Worm (Caenorhabditis elegans) whole organism, early embryonic: Measurements from ENCODE around the gene Y49F6A.5.

ENCODE experiments used
- B0310.2 ChIP-seq: sonication (generic microtip); optimal IDR thresholded peaks from 2 replicates; lab custom pipeline; 2016; ENCODE audit warnings: mild to moderate bottlenecking, missing genetic modification characterization, missing compliant biosample characterization
- F13C5.2 ChIP-seq: sonication (generic microtip); optimal IDR thresholded peaks from 2 replicates; lab custom pipeline; 2017; ENCODE audit warnings: mild to moderate bottlenecking, missing genetic modification characterization, inconsistent platforms, missing compliant biosample characterization
- ama-1 ChIP-seq: fragments of 150-350 bp; optimal IDR thresholded peaks from 2 replicates; lab custom pipeline; 2014
- ceh-13 ChIP-seq: fragments of 200-800 bp; sonication (Bioruptor generic); optimal IDR thresholded peaks from 2 replicates; lab custom pipeline; 2018; ENCODE audit warnings: mild to moderate bottlenecking, missing genetic modification characterization, missing compliant biosample characterization
- ceh-36 ChIP-seq: sonication (generic microtip); optimal IDR thresholded peaks from 2 replicates; lab custom pipeline; 2016; ENCODE audit warnings: missing genetic modification characterization, inconsistent platforms, missing compliant biosample characterization
- flt-1 ChIP-seq: fragments of 200-800 bp; sonication (Bioruptor generic); IDR thresholded peaks from 2 replicates; pipeline ENCODE4 v1.3.6; 2022; ENCODE audit warnings: missing genetic modification characterization, missing compliant biosample characterization
- hmbx-1 ChIP-seq: sonication (generic microtip); optimal IDR thresholded peaks from 2 replicates; lab custom pipeline; 2016; ENCODE audit warnings: mild to moderate bottlenecking, missing genetic modification characterization, missing compliant biosample characterization
- hmg-4 ChIP-seq: fragments of 200-800 bp; sonication (Bioruptor generic); optimal IDR thresholded peaks from 2 replicates; lab custom pipeline; 2018; ENCODE audit warnings: mild to moderate bottlenecking, missing genetic modification characterization, missing compliant biosample characterization
- hnd-1 ChIP-seq: sonication (generic microtip); optimal IDR thresholded peaks from 2 replicates; lab custom pipeline; 2016; ENCODE audit warnings: missing genetic modification characterization, missing compliant biosample characterization
- pes-1 ChIP-seq: fragments of 200-800 bp; sonication (Bioruptor generic); IDR thresholded peaks from 2 replicates; pipeline ENCODE4 v1.3.6; 2022; ENCODE audit warnings: missing genetic modification reagents, missing genetic modification characterization, missing compliant biosample characterization
- scrt-1 ChIP-seq: fragments of 200-800 bp; sonication (Bioruptor generic); IDR thresholded peaks from 2 replicates; pipeline ENCODE4 v1.3.6; 2022; ENCODE audit warnings: missing genetic modification characterization, missing compliant biosample characterization
- tbx-11 ChIP-seq: fragments of 200-800 bp; sonication (Bioruptor generic); IDR thresholded peaks from 2 replicates; pipeline ENCODE4 v1.3.6; 2022; ENCODE audit warnings: missing genetic modification characterization, missing compliant biosample characterization
- tbx-37 ChIP-seq: fragments of 200-800 bp; sonication (Bioruptor generic); conservative IDR thresholded peaks from 2 replicates; pipeline ENCODE4 v1.3.6; 2022; ENCODE audit warnings: missing genetic modification reagents, missing genetic modification characterization, missing compliant biosample characterization
- tra-4 ChIP-seq: sonication (generic microtip); optimal IDR thresholded peaks from 2 replicates; lab custom pipeline; 2017; ENCODE audit warnings: missing genetic modification characterization, missing compliant biosample characterization

Gene Y49F6A.5

DNA sequence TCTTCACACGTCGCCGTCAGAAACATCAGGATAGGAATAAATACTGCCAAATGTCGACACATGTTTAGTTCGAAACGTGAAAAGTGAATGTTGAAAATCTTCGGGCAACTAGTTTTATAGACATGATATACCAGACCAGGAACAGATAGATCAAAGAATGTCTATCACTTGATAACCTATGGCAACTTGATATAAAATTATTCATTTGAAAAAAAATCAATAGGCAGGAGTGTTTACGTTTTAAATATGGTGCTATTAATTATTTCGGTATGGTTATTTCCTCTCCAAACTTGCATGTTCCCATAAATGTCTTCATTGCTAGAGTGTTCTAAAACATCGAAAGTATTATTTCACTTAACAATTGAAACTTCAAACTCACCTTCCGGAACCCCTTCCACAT is 48.1 kb downstream of the Y49F6A.5 start, which contains the start of gene W10G11.2:
Gene W10G11.2 (minus strand): TSS at position 101 of the 400 bp plus-strand sequence.
- TF ChIP-seq flt-1 (GFP tag; lab: Robert Waterston, UW) (no peak), scrt-1 (no peak), hmg-4 (GFP tag; lab: Kevin White, UChicago) (no peak), tbx-37 (no peak), pes-1 (GFP tag; lab: Robert Waterston, UW) (no peak), tra-4 (tag; lab: Kevin White, UChicago) (no peak)

DNA sequence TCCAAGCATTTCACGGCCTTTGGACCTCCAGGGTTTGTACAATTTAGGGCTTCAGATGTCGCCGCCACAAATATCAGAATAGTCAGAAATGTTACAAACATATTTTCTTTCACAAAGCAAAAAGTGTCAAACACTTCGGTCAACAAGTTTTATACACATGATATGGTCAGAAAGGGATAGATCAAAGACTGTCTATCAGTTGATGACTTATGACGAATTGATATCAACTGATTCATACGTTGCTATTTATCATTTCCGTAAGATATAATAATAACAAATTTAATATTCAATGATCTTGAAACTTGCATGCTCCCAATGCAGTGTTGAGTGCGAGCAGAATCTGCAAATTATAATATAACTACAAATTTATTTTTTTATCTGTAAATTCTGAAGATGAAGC is 49.1 kb downstream of the Y49F6A.5 start, which contains the start of gene W10G11.1:
Gene W10G11.1 (minus strand): TSS at position 101 of the 400 bp plus-strand sequence.
- TF ChIP-seq scrt-1: no peak
- no peak for TF ChIP-seq ama-1
- TF ChIP-seq hnd-1 (tag; lab: Kevin White, UChicago): no peak
- no peak for TF ChIP-seq ceh-13 (GFP tag; lab: Kevin White, UChicago)
- no peak for TF ChIP-seq hmbx-1
- no peak for TF ChIP-seq flt-1 (GFP tag; lab: Robert Waterston, UW)
- no peak for TF ChIP-seq tbx-11
- no peak for TF ChIP-seq B0310.2 (tag; lab: Kevin White, UChicago)
- TF ChIP-seq F13C5.2: no peak
- no peak for TF ChIP-seq ceh-36
